Worm (Caenorhabditis elegans): ENCODE measurements around the gene sre-51.

DNA sequence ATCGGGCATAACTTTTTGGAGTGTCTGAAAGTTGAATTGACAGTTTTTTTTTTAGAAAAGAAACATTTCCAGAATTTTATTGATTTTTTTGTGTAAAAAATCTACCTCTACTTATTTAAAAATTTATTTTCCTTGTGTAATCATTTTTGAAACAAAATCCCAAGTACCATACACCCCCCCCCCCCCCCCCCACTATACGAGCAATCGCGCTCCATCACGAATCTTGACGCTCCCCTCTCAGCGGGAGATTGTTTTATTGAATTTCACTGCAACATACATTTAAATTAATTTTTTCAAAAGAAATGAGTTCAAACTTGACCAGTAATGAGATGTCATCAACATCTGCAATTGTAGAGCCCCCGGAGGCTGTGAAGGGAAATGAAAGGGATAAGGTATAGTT, 28.0 kb downstream of the sre-51 start, which contains the start of gene sop-2:
- TF ChIP-seq flt-1 (GFP tag; IDR thresholded peaks at IDR 0.05) (no peak), ref-1 (GFP tag; conservative IDR thresholded peaks at IDR 0.05) (no peak)

Measured in whole organism, midembryonic.